Worm (Caenorhabditis elegans): ENCODE results near the gene C33C12.11.

ce11 chrII:2168374-2168773 is 4.7 kb upstream of the C33C12.11 start, which contains the start of gene fbxb-38:
- TF ChIP-seq egl-44 (GFP tag; IDR thresholded peaks at IDR 0.05) = no peak
- TF ChIP-seq fkh-3 (tag; optimal IDR thresholded peaks at IDR 0.05) = no peak
- no peak for TF ChIP-seq let-607 (tag; optimal IDR thresholded peaks at IDR 0.05)
- TF ChIP-seq lsy-27 (tag; optimal IDR thresholded peaks at IDR 0.05; ENCODE audit: borderline replicate concordance, insufficient read depth) = no peak
- TF ChIP-seq B0336.3 (GFP tag; IDR thresholded peaks at IDR 0.05) = no peak
- TF ChIP-seq ama-1 (optimal IDR thresholded peaks at IDR 0.05) = no peak
- TF ChIP-seq ama-1 (GFP tag; optimal IDR thresholded peaks at IDR 0.05) = no peak
- no peak for TF ChIP-seq dpl-1 (GFP tag; optimal IDR thresholded peaks at IDR 0.05)
- no peak for TF ChIP-seq F39B2.1 (GFP tag; IDR thresholded peaks at IDR 0.05)
- no peak for TF ChIP-seq nhr-90 (tag; optimal IDR thresholded peaks at IDR 0.05)
- no peak for TF ChIP-seq akir-1 (GFP tag; optimal IDR thresholded peaks at IDR 0.05)
- TF ChIP-seq snpc-4 (GFP tag; optimal IDR thresholded peaks at IDR 0.05) = no peak
- no peak for TF ChIP-seq snpc-4 (tag; optimal IDR thresholded peaks at IDR 0.05)
